Fruit fly (Drosophila melanogaster): ENCODE measurements around the gene Grip71.

DNA sequence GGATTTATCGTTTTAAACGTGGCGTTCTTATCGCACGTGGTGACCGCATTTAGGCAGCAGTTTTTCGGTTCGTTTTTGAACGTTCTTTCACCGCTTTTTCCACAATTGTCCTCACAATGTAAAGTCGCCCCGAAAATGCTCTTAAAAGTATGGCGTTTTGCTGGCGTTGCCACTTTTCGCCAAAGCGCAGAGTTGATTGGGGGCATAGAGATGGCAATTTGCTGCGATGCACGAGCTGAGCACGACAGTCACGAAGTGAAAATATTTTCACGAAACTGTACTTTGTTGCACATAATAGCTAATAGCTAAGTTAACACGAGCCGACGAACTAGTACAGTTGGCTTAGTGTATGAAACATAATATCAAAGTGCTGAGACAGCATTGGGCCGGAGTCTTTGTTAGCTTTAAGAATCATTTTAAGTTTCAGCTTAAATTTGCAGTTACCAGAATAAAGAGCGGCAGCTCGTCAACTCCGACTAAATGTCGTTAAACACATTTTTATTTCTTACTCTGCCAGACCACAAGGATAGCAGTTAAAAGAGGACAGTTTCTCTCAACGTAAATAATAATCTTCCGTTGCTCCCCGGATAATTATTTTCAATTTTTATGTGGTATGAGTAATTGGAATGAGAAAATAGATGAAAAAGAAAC lies 19.9 kb upstream of the Grip71 start, which contains the start of gene msl-1:
- no peak for TF ChIP-seq Myc (optimal IDR thresholded peaks at IDR 0.05)
- no peak for TF ChIP-seq psq (optimal IDR thresholded peaks at IDR 0.05)
- TF ChIP-seq Sin3A (optimal IDR thresholded peaks at IDR 0.05): peak; percentile 23

All from Kc167 (cell line).